Worm (Caenorhabditis elegans) whole organism, L2 larva: Measurements from ENCODE around the gene C18H7.7.

Source experiments
- C34F6.9 ChIP-seq: fragments of 150-350 bp; optimal IDR thresholded peaks from 2 replicates; lab custom pipeline; 2014; ENCODE audit warnings: missing biosample characterization, missing genetic modification characterization
- F13H6.1 ChIP-seq: sonication (generic microtip); optimal IDR thresholded peaks from 2 replicates; lab custom pipeline; 2016; ENCODE audit warnings: missing genetic modification characterization, missing compliant biosample characterization
- R02D3.7 ChIP-seq: fragments of 150-350 bp; optimal IDR thresholded peaks from 2 replicates; lab custom pipeline; 2014; ENCODE audit warnings: missing biosample characterization, missing genetic modification characterization
- Y55F3AM.14 ChIP-seq: fragments of 200-800 bp; sonication (Bioruptor generic); optimal IDR thresholded peaks from 2 replicates; lab custom pipeline; 2018; ENCODE audit warnings: mild to moderate bottlenecking, missing genetic modification characterization, missing compliant biosample characterization
- ZK546.5 ChIP-seq: sonication (generic microtip); optimal IDR thresholded peaks from 2 replicates; lab custom pipeline; 2017; ENCODE audit warnings: missing biosample characterization, missing genetic modification characterization
- alr-1 ChIP-seq: fragments of 150-350 bp; optimal IDR thresholded peaks from 2 replicates; lab custom pipeline; 2014; ENCODE audit warnings: missing biosample characterization, missing genetic modification characterization
- aly-2 ChIP-seq: fragments of 150-350 bp; optimal IDR thresholded peaks from 2 replicates; lab custom pipeline; 2014; ENCODE audit warnings: missing biosample characterization, missing genetic modification characterization
- ama-1 ChIP-seq: fragments of 150-350 bp; optimal IDR thresholded peaks from 2 replicates; lab custom pipeline; 2018; ENCODE audit warnings: inconsistent platforms
- blmp-1 ChIP-seq: sonication (generic microtip); optimal IDR thresholded peaks from 2 replicates; lab custom pipeline; 2017; ENCODE audit warnings: missing genetic modification characterization, mild to moderate bottlenecking, missing compliant biosample characterization, antibody characterized with exemption, moderate library complexity; ENCODE audit not compliant: insufficient read depth
- ceh-16 ChIP-seq: fragments of 150-350 bp; optimal IDR thresholded peaks from 2 replicates; lab custom pipeline; 2014; ENCODE audit warnings: missing biosample characterization, missing genetic modification characterization
- ceh-82 ChIP-seq: fragments of 150-350 bp; optimal IDR thresholded peaks from 2 replicates; lab custom pipeline; 2014; ENCODE audit warnings: missing biosample characterization, missing genetic modification characterization
- crh-2 ChIP-seq: sonication (generic microtip); optimal IDR thresholded peaks from 2 replicates; lab custom pipeline; 2017; ENCODE audit warnings: missing biosample characterization, missing genetic modification characterization
- dmd-4 ChIP-seq: sonication (generic microtip); optimal IDR thresholded peaks from 2 replicates; lab custom pipeline; 2017; ENCODE audit warnings: missing biosample characterization, missing genetic modification characterization
- egl-27 ChIP-seq: sonication (generic microtip); optimal IDR thresholded peaks from 3 replicates; lab custom pipeline; 2017; ENCODE audit warnings: missing biosample characterization, missing genetic modification reagents, missing genetic modification characterization
- elt-1 ChIP-seq: fragments of 150-350 bp; optimal IDR thresholded peaks from 2 replicates; lab custom pipeline; 2014; ENCODE audit warnings: missing biosample characterization, missing genetic modification characterization
- elt-3 ChIP-seq: sonication (generic microtip); optimal IDR thresholded peaks from 2 replicates; lab custom pipeline; 2017; ENCODE audit warnings: missing biosample characterization, missing genetic modification characterization
- fos-1 ChIP-seq: fragments of 150-350 bp; optimal IDR thresholded peaks from 2 replicates; lab custom pipeline; 2014; ENCODE audit warnings: missing biosample characterization, missing genetic modification characterization
- gmeb-1 ChIP-seq: fragments of 150-350 bp; optimal IDR thresholded peaks from 2 replicates; lab custom pipeline; 2014; ENCODE audit warnings: missing biosample characterization, missing genetic modification characterization
- lin-11 ChIP-seq: fragments of 150-350 bp; sonication (generic microtip); optimal IDR thresholded peaks from 2 replicates; lab custom pipeline; 2014; ENCODE audit warnings: missing biosample characterization, missing genetic modification characterization, inconsistent platforms, mixed read lengths
- lin-13 ChIP-seq: fragments of 150-350 bp; optimal IDR thresholded peaks from 2 replicates; lab custom pipeline; 2014; ENCODE audit warnings: missing biosample characterization, missing genetic modification reagents, missing genetic modification characterization
- lin-39 ChIP-seq: fragments of 150-350 bp; optimal IDR thresholded peaks from 2 replicates; lab custom pipeline; 2014; ENCODE audit warnings: missing biosample characterization, missing genetic modification reagents, missing genetic modification characterization
- lsy-2 ChIP-seq, 2 experiments: fragments of 150-350 bp in 1 of 2; sonication (generic microtip) in 1 of 2; optimal IDR thresholded peaks; 2 replicates each; lab custom pipeline; 2014 to 2017; ENCODE audit warnings: missing biosample characterization in 2 of 2, missing genetic modification characterization in 2 of 2
- mab-5 ChIP-seq: fragments of 150-350 bp; optimal IDR thresholded peaks from 2 replicates; lab custom pipeline; 2014; ENCODE audit warnings: missing biosample characterization, missing genetic modification characterization
- mbf-1 ChIP-seq: sonication (generic microtip); optimal IDR thresholded peaks from 2 replicates; lab custom pipeline; 2017; ENCODE audit warnings: missing biosample characterization, missing genetic modification characterization
- mdl-1 ChIP-seq, 2 experiments: fragments of 150-350 bp in 1 of 2; sonication (generic microtip) in 1 of 2; optimal IDR thresholded peaks; 2 replicates each; lab custom pipeline; 2017; ENCODE audit warnings: missing biosample characterization in 2 of 2, missing genetic modification characterization in 2 of 2
- nhr-10 ChIP-seq: sonication (generic microtip); optimal IDR thresholded peaks from 2 replicates; lab custom pipeline; 2017; ENCODE audit warnings: missing biosample characterization, missing genetic modification characterization
- nhr-11 ChIP-seq: fragments of 150-350 bp; optimal IDR thresholded peaks from 2 replicates; lab custom pipeline; 2014; ENCODE audit warnings: missing biosample characterization, missing genetic modification characterization
- nhr-12 ChIP-seq: fragments of 150-350 bp; optimal IDR thresholded peaks from 2 replicates; lab custom pipeline; 2014; ENCODE audit warnings: missing biosample characterization, missing genetic modification characterization
- nhr-129 ChIP-seq: fragments of 150-350 bp; optimal IDR thresholded peaks from 2 replicates; lab custom pipeline; 2014; ENCODE audit warnings: missing biosample characterization, missing genetic modification characterization
- nhr-21 ChIP-seq: fragments of 150-350 bp; optimal IDR thresholded peaks from 2 replicates; lab custom pipeline; 2014; ENCODE audit warnings: missing biosample characterization, missing genetic modification characterization
- nhr-23 ChIP-seq: fragments of 150-350 bp; optimal IDR thresholded peaks from 2 replicates; lab custom pipeline; 2014; ENCODE audit warnings: missing biosample characterization, missing genetic modification reagents, missing genetic modification characterization
- nhr-237 ChIP-seq: fragments of 150-350 bp; optimal IDR thresholded peaks from 2 replicates; lab custom pipeline; 2014; ENCODE audit warnings: missing biosample characterization, missing genetic modification characterization
- nhr-25 ChIP-seq: fragments of 150-350 bp; sonication (generic microtip); optimal IDR thresholded peaks from 3 replicates; lab custom pipeline; 2014; ENCODE audit warnings: missing biosample characterization, missing genetic modification characterization
- nhr-6 ChIP-seq: fragments of 150-350 bp; optimal IDR thresholded peaks from 2 replicates; lab custom pipeline; 2014; ENCODE audit warnings: missing biosample characterization, missing genetic modification characterization
- nhr-77 ChIP-seq: fragments of 150-350 bp; optimal IDR thresholded peaks from 2 replicates; lab custom pipeline; 2014; ENCODE audit warnings: missing biosample characterization, missing genetic modification characterization
- peb-1 ChIP-seq: fragments of 150-350 bp; optimal IDR thresholded peaks from 2 replicates; lab custom pipeline; 2014; ENCODE audit warnings: missing biosample characterization, missing genetic modification characterization
- sem-4 ChIP-seq: fragments of 150-350 bp; optimal IDR thresholded peaks from 2 replicates; lab custom pipeline; 2014; ENCODE audit warnings: missing biosample characterization, missing genetic modification reagents, missing genetic modification characterization
- skn-1 ChIP-seq: sonication (generic microtip); optimal IDR thresholded peaks from 2 replicates; lab custom pipeline; 2017; ENCODE audit warnings: missing biosample characterization, missing genetic modification characterization
- sma-3 ChIP-seq: sonication (generic microtip); optimal IDR thresholded peaks from 2 replicates; lab custom pipeline; 2016; ENCODE audit warnings: missing genetic modification reagents, missing genetic modification characterization, missing compliant biosample characterization
- sma-9 ChIP-seq, 2 experiments: fragments of 150-350 bp in 1 of 2; sonication (generic microtip) in 1 of 2; optimal IDR thresholded peaks; 2 replicates each; lab custom pipeline; 2014 to 2016; ENCODE audit warnings: missing genetic modification characterization in 2 of 2, mild to moderate bottlenecking in 1 of 2, missing biosample characterization in 1 of 2, missing compliant biosample characterization in 1 of 2, missing genetic modification reagents in 1 of 2, moderate library complexity in 1 of 2
- snpc-4 ChIP-seq: fragments of 150-350 bp; optimal IDR thresholded peaks from 2 replicates; lab custom pipeline; 2014; ENCODE audit warnings: missing biosample characterization, missing genetic modification characterization
- unc-39 ChIP-seq: fragments of 150-350 bp; optimal IDR thresholded peaks from 2 replicates; lab custom pipeline; 2014; ENCODE audit warnings: missing biosample characterization, missing genetic modification characterization
- unc-55 ChIP-seq: fragments of 150-350 bp; sonication (generic microtip); optimal IDR thresholded peaks from 3 replicates; lab custom pipeline; 2014; ENCODE audit warnings: missing biosample characterization, missing genetic modification reagents, missing genetic modification characterization
- unc-62 ChIP-seq: fragments of 150-350 bp; optimal IDR thresholded peaks from 2 replicates; lab custom pipeline; 2014; ENCODE audit warnings: missing biosample characterization, missing genetic modification reagents, missing genetic modification characterization
- zag-1 ChIP-seq: fragments of 150-350 bp; optimal IDR thresholded peaks from 2 replicates; lab custom pipeline; 2014; ENCODE audit warnings: missing biosample characterization, missing genetic modification characterization
- ztf-1 ChIP-seq: fragments of 200-800 bp; sonication (Bioruptor generic); conservative IDR thresholded peaks from 2 replicates; pipeline ENCODE4 v1.3.6; 2022; ENCODE audit warnings: missing genetic modification characterization, missing compliant biosample characterization
- ztf-11 ChIP-seq: sonication (generic microtip); optimal IDR thresholded peaks from 2 replicates; lab custom pipeline; 2017; ENCODE audit warnings: missing biosample characterization, missing genetic modification characterization
- ztf-4 ChIP-seq: fragments of 150-350 bp; optimal IDR thresholded peaks from 2 replicates; lab custom pipeline; 2014; ENCODE audit warnings: missing biosample characterization, missing genetic modification characterization

Gene C18H7.7

DNA sequence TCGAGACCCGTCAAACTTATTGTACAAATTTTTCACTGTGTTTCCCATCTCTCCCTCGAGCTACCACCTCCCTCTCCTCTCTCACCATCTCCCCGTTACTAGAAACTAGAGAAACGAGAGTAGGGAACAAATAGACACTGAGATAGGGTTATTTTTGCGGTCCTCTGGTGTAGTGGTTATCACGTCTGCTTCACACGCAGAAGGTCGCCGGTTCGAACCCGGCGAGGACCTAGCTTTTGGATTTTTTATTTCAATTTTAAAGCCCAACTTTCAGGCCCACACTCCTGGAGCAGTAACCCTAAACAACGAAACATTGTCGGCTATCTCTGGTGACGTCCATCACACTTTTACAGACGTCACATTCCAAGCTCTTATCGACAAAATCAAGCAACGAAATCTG is 24.1 kb upstream of the C18H7.7 start:
- no peak for TF ChIP-seq nhr-237 (tag; lab: Kevin White, UChicago)
- TF ChIP-seq ztf-4 (tag; lab: Kevin White, UChicago) = no peak
- no peak for TF ChIP-seq ZK546.5 (tag; lab: Kevin White, UChicago)
- peak; percentile 40 for TF ChIP-seq C34F6.9 (tag; lab: Kevin White, UChicago)
- peak; percentile 49 for TF ChIP-seq fos-1 (tag; lab: Kevin White, UChicago)
- peak; percentile 72 for TF ChIP-seq unc-55 (GFP tag; lab: Kevin White, UChicago)
- TF ChIP-seq nhr-23 (tag; lab: Kevin White, UChicago) = no peak
- TF ChIP-seq ceh-16 (tag; lab: Kevin White, UChicago) = no peak
- peak in 1 of 2 experiments; percentile 62 for TF ChIP-seq lsy-2 (tag; optimal IDR thresholded peaks at IDR 0.05; lab: Kevin White, UChicago)
- no peak for TF ChIP-seq sma-9 (GFP tag; optimal IDR thresholded peaks at IDR 0.05; lab: Kevin White, UChicago)
- no peak for TF ChIP-seq sma-9 (tag; optimal IDR thresholded peaks at IDR 0.05; lab: Kevin White, UChicago)
- TF ChIP-seq elt-3 (tag; lab: Kevin White, UChicago) = no peak
- no peak for TF ChIP-seq mbf-1
- no peak for TF ChIP-seq ztf-11 (tag; lab: Kevin White, UChicago)
- TF ChIP-seq dmd-4 (tag; lab: Kevin White, UChicago) = no peak
- no peak for TF ChIP-seq egl-27 (tag; lab: Kevin White, UChicago)
- TF ChIP-seq lin-13 (GFP tag; lab: Kevin White, UChicago) = peak; percentile 55
- TF ChIP-seq snpc-4 (tag; lab: Kevin White, UChicago) = peak; percentile 3
- peak; percentile 61 for TF ChIP-seq gmeb-1 (tag; lab: Kevin White, UChicago)
- TF ChIP-seq nhr-10 (tag; lab: Kevin White, UChicago) = no peak
- TF ChIP-seq alr-1 (tag; lab: Kevin White, UChicago) = no peak
- TF ChIP-seq F13H6.1 (tag; lab: Kevin White, UChicago) = no peak
- TF ChIP-seq mdl-1 (tag; optimal IDR thresholded peaks at IDR 0.05; lab: Kevin White, UChicago) = no peak
- no peak for TF ChIP-seq Y55F3AM.14 (GFP tag; lab: Kevin White, UChicago)
- TF ChIP-seq aly-2 (tag; lab: Kevin White, UChicago) = no peak
- TF ChIP-seq lin-39 = no peak
- no peak for TF ChIP-seq mab-5
- no peak for TF ChIP-seq peb-1 (tag; lab: Kevin White, UChicago)
- TF ChIP-seq skn-1 (tag; lab: Kevin White, UChicago) = no peak
- no peak for TF ChIP-seq ceh-82 (tag; lab: Kevin White, UChicago)
- TF ChIP-seq crh-2 = no peak
- TF ChIP-seq nhr-12 (tag; lab: Kevin White, UChicago) = no peak
- no peak for TF ChIP-seq nhr-11 (tag; lab: Kevin White, UChicago)
- no peak for TF ChIP-seq ama-1
- TF ChIP-seq sma-3 (GFP tag; lab: Kevin White, UChicago) = peak; percentile 37
- TF ChIP-seq elt-1 (tag; lab: Kevin White, UChicago) = no peak
- TF ChIP-seq ztf-1 (GFP tag; lab: Robert Waterston, UW) = no peak
- peak; percentile 68 for TF ChIP-seq nhr-129 (tag; lab: Kevin White, UChicago)
- TF ChIP-seq unc-62 (GFP tag; lab: Kevin White, UChicago) = no peak
- TF ChIP-seq zag-1 (tag; lab: Kevin White, UChicago) = no peak
- TF ChIP-seq nhr-6 (tag; lab: Kevin White, UChicago) = no peak
- no peak for TF ChIP-seq sem-4 (tag; lab: Kevin White, UChicago)
- TF ChIP-seq lin-11 (tag; lab: Kevin White, UChicago) = peak; percentile 51
- no peak for TF ChIP-seq nhr-25 (tag; lab: Kevin White, UChicago)
- no peak for TF ChIP-seq blmp-1
- TF ChIP-seq R02D3.7 (tag; lab: Kevin White, UChicago) = no peak
- peak; percentile 25 for TF ChIP-seq nhr-77
- no peak for TF ChIP-seq unc-39
- TF ChIP-seq nhr-21 (tag; lab: Kevin White, UChicago) = peak; percentile 47
- TF ChIP-seq, all 48 proteins: peak for 12
